Fruit fly (Drosophila melanogaster): ENCODE results near the gene HBS1.

dm6 chr3L:1853277-1853676 lies 11.8 kb downstream of the HBS1 start:
- TF ChIP-seq Hr83 (GFP tag; optimal IDR thresholded peaks at IDR 0.05; ENCODE audit: poor library complexity, severe bottlenecking) (no peak), usp (GFP tag; optimal IDR thresholded peaks at IDR 0.05) (no peak), h (GFP tag; optimal IDR thresholded peaks at IDR 0.05) (no peak), dl (GFP tag; optimal IDR thresholded peaks at IDR 0.05; ENCODE audit: insufficient read depth in 1 of 2, partially characterized antibody in 2 of 2) (no peak), jim (GFP tag; optimal IDR thresholded peaks at IDR 0.05) (no peak), CG32264 (GFP tag; optimal IDR thresholded peaks at IDR 0.05) (no peak)

Data from whole organism, wandering third instar larva.